Worm (Caenorhabditis elegans) whole organism, young adult: Measurements from ENCODE around the gene mks-2.

Experiments
- B0035.1 ChIP-seq: sonication (generic microtip); optimal IDR thresholded peaks from 2 replicates; lab custom pipeline; 2016; ENCODE audit warnings: missing genetic modification characterization, mild to moderate bottlenecking, missing compliant biosample characterization, missing genotype, missing genetic modification reagents
- B0261.1 ChIP-seq: sonication (generic microtip); optimal IDR thresholded peaks from 2 replicates; lab custom pipeline; 2016; ENCODE audit warnings: mild to moderate bottlenecking, missing genetic modification characterization, moderate library complexity, missing compliant biosample characterization
- C06A6.2 ChIP-seq: fragments of 200-800 bp; sonication (Bioruptor generic); conservative IDR thresholded peaks from 2 replicates; pipeline ENCODE4 v1.3.6; 2022; ENCODE audit warnings: missing genetic modification characterization, missing compliant biosample characterization
- D2030.7 ChIP-seq: fragments of 200-800 bp; sonication (Bioruptor generic); IDR thresholded peaks from 2 replicates; pipeline ENCODE4 v1.3.6; 2022; ENCODE audit warnings: missing genetic modification reagents, missing genetic modification characterization, missing compliant biosample characterization
- F33H1.4 ChIP-seq: fragments of 200-800 bp; sonication (Bioruptor generic); IDR thresholded peaks from 2 replicates; pipeline ENCODE4 v1.3.6; 2022; ENCODE audit warnings: missing genetic modification reagents, missing genetic modification characterization, missing compliant biosample characterization
- F37B4.10 ChIP-seq: fragments of 200-800 bp; sonication (Bioruptor generic); IDR thresholded peaks from 2 replicates; pipeline ENCODE4 v1.3.6; 2022; ENCODE audit warnings: missing genetic modification characterization, missing compliant biosample characterization
- F55B11.4 ChIP-seq: sonication (generic microtip); optimal IDR thresholded peaks from 2 replicates; lab custom pipeline; 2016; ENCODE audit warnings: missing compliant biosample characterization, missing genetic modification characterization, borderline replicate concordance; ENCODE audit not compliant: insufficient read depth
- F57A8.1 ChIP-seq: fragments of 200-800 bp; sonication (Bioruptor generic); optimal IDR thresholded peaks from 2 replicates; lab custom pipeline; 2018; ENCODE audit warnings: mild to moderate bottlenecking, missing genetic modification characterization, moderate library complexity, missing compliant biosample characterization
- Y53F4B.3 ChIP-seq: fragments of 200-800 bp; sonication (Bioruptor generic); IDR thresholded peaks from 2 replicates; pipeline ENCODE4 v1.3.6; 2022; ENCODE audit warnings: missing genetic modification reagents, missing genetic modification characterization, missing compliant biosample characterization
- Y95B8A.8 ChIP-seq: fragments of 200-800 bp; sonication (Bioruptor generic); IDR thresholded peaks from 2 replicates; pipeline ENCODE4 v1.3.6; 2022; ENCODE audit warnings: missing genetic modification reagents, missing genetic modification characterization, missing compliant biosample characterization
- ZK185.1 ChIP-seq: sonication (generic microtip); optimal IDR thresholded peaks from 2 replicates; lab custom pipeline; 2016; ENCODE audit warnings: mild to moderate bottlenecking, missing genetic modification characterization, missing compliant biosample characterization; ENCODE audit not compliant: poor library complexity, severe bottlenecking
- aptf-3 ChIP-seq: fragments of 200-800 bp; sonication (Bioruptor generic); IDR thresholded peaks from 2 replicates; pipeline ENCODE4 v1.3.6; 2022; ENCODE audit warnings: missing genetic modification characterization, missing compliant biosample characterization
- atf-7 ChIP-seq: sonication (generic microtip); optimal IDR thresholded peaks from 2 replicates; lab custom pipeline; 2017; ENCODE audit warnings: mild to moderate bottlenecking, missing genetic modification characterization, missing compliant biosample characterization
- ccch-3 ChIP-seq: fragments of 200-800 bp; sonication (Bioruptor generic); optimal IDR thresholded peaks from 2 replicates; lab custom pipeline; 2018; ENCODE audit warnings: mild to moderate bottlenecking, missing genetic modification characterization, missing compliant biosample characterization
- cebp-2 ChIP-seq: fragments of 200-800 bp; sonication (Bioruptor generic); IDR thresholded peaks from 2 replicates; pipeline ENCODE4 v1.3.6; 2022; ENCODE audit warnings: missing genetic modification characterization, missing compliant biosample characterization
- ceh-40 ChIP-seq: fragments of 200-800 bp; sonication (Bioruptor generic); IDR thresholded peaks from 2 replicates; pipeline ENCODE4 v1.3.6; 2022; ENCODE audit warnings: missing genetic modification characterization, missing compliant biosample characterization
- ceh-58 ChIP-seq: fragments of 200-800 bp; sonication (Bioruptor generic); IDR thresholded peaks from 2 replicates; pipeline ENCODE4 v1.3.6; 2022; ENCODE audit warnings: missing genetic modification characterization, missing compliant biosample characterization
- ekl-4 ChIP-seq: fragments of 200-800 bp; sonication (Bioruptor generic); IDR thresholded peaks from 2 replicates; pipeline ENCODE4 v1.3.6; 2022; ENCODE audit warnings: missing genetic modification reagents, missing genetic modification characterization, missing compliant biosample characterization
- ets-4 ChIP-seq: fragments of 200-800 bp; sonication (Bioruptor generic); optimal IDR thresholded peaks from 2 replicates; lab custom pipeline; 2018; ENCODE audit warnings: mild to moderate bottlenecking, missing genetic modification characterization, missing compliant biosample characterization
- gei-17 ChIP-seq: fragments of 200-800 bp; sonication (Bioruptor generic); optimal IDR thresholded peaks from 2 replicates; lab custom pipeline; 2018; ENCODE audit warnings: mild to moderate bottlenecking, missing genetic modification characterization, missing compliant biosample characterization
- hmg-20 ChIP-seq: fragments of 200-800 bp; sonication (Bioruptor generic); IDR thresholded peaks from 2 replicates; pipeline ENCODE4 v1.3.6; 2022; ENCODE audit warnings: missing genetic modification reagents, missing genetic modification characterization, missing compliant biosample characterization
- let-526 ChIP-seq: fragments of 200-800 bp; sonication (Bioruptor generic); IDR thresholded peaks from 2 replicates; pipeline ENCODE4 v1.3.6; 2022; ENCODE audit warnings: missing genetic modification reagents, missing genetic modification characterization, missing compliant biosample characterization
- let-607 ChIP-seq, 2 experiments: fragments of 200-800 bp in 1 of 2; sonication (Bioruptor generic) in 1 of 2; sonication (generic microtip) in 1 of 2; optimal IDR thresholded peaks; 2 replicates each; lab custom pipeline; 2016 to 2018; ENCODE audit warnings: mild to moderate bottlenecking in 2 of 2, missing compliant biosample characterization in 2 of 2, missing genetic modification characterization in 2 of 2, moderate library complexity in 2 of 2, missing genotype in 1 of 2
- madf-3 ChIP-seq: fragments of 200-800 bp; sonication (Bioruptor generic); IDR thresholded peaks from 2 replicates; pipeline ENCODE4 v1.3.6; 2022; ENCODE audit warnings: missing genetic modification reagents, missing genetic modification characterization, missing compliant biosample characterization
- madf-8 ChIP-seq: fragments of 200-800 bp; sonication (Bioruptor generic); conservative IDR thresholded peaks from 2 replicates; pipeline ENCODE4 v1.3.6; 2022; ENCODE audit warnings: missing genetic modification reagents, missing genetic modification characterization, missing compliant biosample characterization
- mes-4 ChIP-seq: sonication (generic microtip); optimal IDR thresholded peaks from 2 replicates; lab custom pipeline; 2016; ENCODE audit warnings: missing genotype, missing genetic modification characterization, missing compliant biosample characterization
- nfyb-1 ChIP-seq: fragments of 200-800 bp; sonication (Bioruptor generic); IDR thresholded peaks from 2 replicates; pipeline ENCODE4 v1.3.6; 2022; ENCODE audit warnings: missing genetic modification reagents, missing genetic modification characterization, missing compliant biosample characterization
- nhr-120 ChIP-seq: fragments of 200-800 bp; sonication (Bioruptor generic); IDR thresholded peaks from 2 replicates; pipeline ENCODE4 v1.3.6; 2022; ENCODE audit warnings: missing genetic modification characterization, missing compliant biosample characterization
- nhr-179 ChIP-seq: sonication (generic microtip); optimal IDR thresholded peaks from 2 replicates; lab custom pipeline; 2016; ENCODE audit warnings: mild to moderate bottlenecking, missing genetic modification characterization, missing compliant biosample characterization
- nhr-80 ChIP-seq: sonication (generic microtip); optimal IDR thresholded peaks from 2 replicates; lab custom pipeline; 2016; ENCODE audit warnings: missing genetic modification characterization, missing compliant biosample characterization
- nhr-90 ChIP-seq: sonication (generic microtip); optimal IDR thresholded peaks from 2 replicates; lab custom pipeline; 2016; ENCODE audit warnings: missing genotype, mild to moderate bottlenecking, missing genetic modification characterization, missing compliant biosample characterization
- rcor-1 ChIP-seq: fragments of 200-800 bp; sonication (Bioruptor generic); IDR thresholded peaks from 2 replicates; pipeline ENCODE4 v1.3.6; 2022; ENCODE audit warnings: missing genetic modification reagents, missing genetic modification characterization, missing compliant biosample characterization
- rpc-1 ChIP-seq, 2 experiments: fragments of 150-350 bp in 1 of 2; sonication (generic microtip) in 1 of 2; optimal IDR thresholded peaks; 2 replicates each; lab custom pipeline; 2014 to 2018; ENCODE audit warnings: missing biosample characterization in 1 of 2, missing genetic modification characterization in 1 of 2, missing genetic modification reagents in 1 of 2, missing genotype in 1 of 2
- snpc-1.1 ChIP-seq: sonication (generic microtip); optimal IDR thresholded peaks from 2 replicates; lab custom pipeline; 2017; ENCODE audit warnings: missing genetic modification characterization, mild to moderate bottlenecking, missing compliant biosample characterization, antibody characterized with exemption, moderate library complexity, missing genotype, missing genetic modification reagents; ENCODE audit not compliant: insufficient read depth
- snpc-1.3 ChIP-seq: sonication (generic microtip); optimal IDR thresholded peaks from 2 replicates; lab custom pipeline; 2017; ENCODE audit warnings: missing genetic modification characterization, mild to moderate bottlenecking, missing compliant biosample characterization, antibody characterized with exemption, moderate library complexity, missing genotype, missing genetic modification reagents; ENCODE audit not compliant: insufficient read depth
- somi-1 ChIP-seq: fragments of 200-800 bp; sonication (Bioruptor generic); optimal IDR thresholded peaks from 2 replicates; lab custom pipeline; 2018; ENCODE audit warnings: mild to moderate bottlenecking, missing genetic modification characterization, missing compliant biosample characterization
- ztf-18 ChIP-seq: sonication (generic microtip); optimal IDR thresholded peaks from 2 replicates; lab custom pipeline; 2016; ENCODE audit warnings: missing genotype, mild to moderate bottlenecking, missing genetic modification characterization, missing compliant biosample characterization
- ztf-3 ChIP-seq: fragments of 200-800 bp; sonication (Bioruptor generic); optimal IDR thresholded peaks from 2 replicates; lab custom pipeline; 2018; ENCODE audit warnings: mild to moderate bottlenecking, missing genetic modification characterization, missing compliant biosample characterization

mks-2 gene

DNA sequence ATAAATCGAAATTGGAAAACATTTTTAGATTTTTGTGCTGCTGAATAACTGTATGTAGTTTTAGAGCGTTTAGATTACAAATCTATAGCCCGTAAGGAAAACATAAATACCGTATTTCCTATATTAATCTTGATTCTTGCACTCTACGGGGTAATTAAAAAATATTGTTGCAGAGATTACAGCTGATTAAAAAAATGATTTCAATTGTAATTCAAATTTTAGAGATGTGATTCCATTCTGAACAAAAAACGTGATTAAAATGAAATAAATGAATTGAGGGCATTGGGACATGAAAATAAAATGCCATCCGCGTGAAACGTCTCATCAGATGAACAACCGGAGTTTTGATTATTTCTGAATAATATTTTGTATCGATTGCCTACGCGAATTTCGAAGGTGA is 26.8 kb downstream of the mks-2 start, which contains the start of gene cpb-2:
TSS of gene cpb-2 (plus strand) at position 301 of the 400 bp plus-strand sequence.
- no peak for TF ChIP-seq madf-8
- TF ChIP-seq rcor-1 (GFP tag; lab: Robert Waterston, UW), result no peak
- no peak for TF ChIP-seq hmg-20
- no peak for TF ChIP-seq F37B4.10 (GFP tag; lab: Robert Waterston, UW)
- no peak for TF ChIP-seq F33H1.4 (GFP tag; lab: Robert Waterston, UW)
- no peak for TF ChIP-seq D2030.7 (GFP tag; lab: Robert Waterston, UW)
- no peak for TF ChIP-seq let-607 (tag; optimal IDR thresholded peaks at IDR 0.05; lab: Kevin White, UChicago)
- TF ChIP-seq ekl-4 (GFP tag; lab: Robert Waterston, UW), result no peak
- TF ChIP-seq Y53F4B.3 (GFP tag; lab: Robert Waterston, UW), result no peak
- no peak for TF ChIP-seq B0261.1 (tag; lab: Kevin White, UChicago)

DNA sequence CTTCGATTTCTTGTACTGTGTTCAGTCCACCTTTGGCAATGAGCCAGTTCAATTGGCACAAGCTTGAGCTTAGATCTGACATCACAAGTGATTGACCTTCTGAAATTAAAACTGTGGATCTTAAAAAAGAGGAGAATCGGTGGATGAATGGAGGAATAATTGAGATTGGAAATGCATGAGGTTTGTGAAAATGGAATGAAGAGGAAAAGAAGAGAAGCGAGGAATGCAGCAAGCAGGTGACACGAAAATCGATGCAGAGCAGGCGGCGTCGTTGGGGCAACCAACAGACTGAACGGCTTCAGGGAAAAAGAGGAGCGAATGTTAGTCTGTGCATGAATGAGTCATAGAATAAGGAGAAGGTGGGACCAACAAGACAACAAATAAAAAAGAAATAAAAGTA is 28.0 kb downstream of the mks-2 start, which contains the start of gene fkh-8:
TSS of gene fkh-8 (minus strand) at position 101 of the 400 bp plus-strand sequence.
- TF ChIP-seq Y95B8A.8 (GFP tag; lab: Robert Waterston, UW) (no peak), B0035.1 (tag; lab: Kevin White, UChicago) (no peak), C06A6.2 (no peak), let-526 (no peak), let-607 (tag; optimal IDR thresholded peaks at IDR 0.05; lab: Kevin White, UChicago) (no peak), ccch-3 (GFP tag; lab: Kevin White, UChicago) (no peak), ets-4 (GFP tag; lab: Kevin White, UChicago) (no peak), nhr-120 (GFP tag; lab: Robert Waterston, UW) (no peak), atf-7 (tag; lab: Kevin White, UChicago) (no peak), nhr-179 (tag; lab: Kevin White, UChicago) (no peak), aptf-3 (no peak), ceh-40 (GFP tag; lab: Robert Waterston, UW) (no peak), ZK185.1 (no peak), ztf-3 (GFP tag; lab: Kevin White, UChicago) (no peak), somi-1 (GFP tag; lab: Kevin White, UChicago) (no peak), nhr-90 (tag; lab: Kevin White, UChicago) (no peak), mes-4 (tag; lab: Kevin White, UChicago) (no peak)
- TF ChIP-seq, all 124 proteins: peak for 0

DNA sequence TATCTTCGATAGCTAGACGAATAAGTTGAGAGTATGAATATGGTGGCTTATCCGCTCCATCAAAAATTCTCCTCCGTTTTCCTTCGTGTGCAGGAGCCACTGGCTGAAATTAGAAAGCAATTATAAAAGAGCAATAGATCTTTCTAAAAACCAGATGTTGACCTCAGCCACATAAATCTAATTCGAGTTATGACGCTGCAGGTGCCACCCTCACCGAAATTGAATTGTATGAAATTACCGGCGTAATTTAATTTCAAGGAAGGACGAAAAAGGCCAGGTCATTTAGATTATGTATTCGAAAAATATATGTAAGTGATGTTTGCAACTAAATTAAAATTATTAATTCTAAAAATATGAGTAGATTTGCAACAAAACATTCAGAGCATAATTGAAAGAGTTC is 28.5 kb downstream of the mks-2 start:
- TF ChIP-seq mes-4 (tag; lab: Kevin White, UChicago) (no peak), snpc-1.1 (tag; lab: Kevin White, UChicago) (no peak), nhr-80 (tag; lab: Kevin White, UChicago) (no peak), ztf-18 (tag; lab: Kevin White, UChicago) (no peak), snpc-1.3 (tag; lab: Kevin White, UChicago) (no peak), F57A8.1 (GFP tag; lab: Kevin White, UChicago) (no peak), ceh-58 (GFP tag; lab: Robert Waterston, UW) (no peak), madf-3 (GFP tag; lab: Robert Waterston, UW) (no peak), rpc-1 (optimal IDR thresholded peaks at IDR 0.05; lab: Kevin White, UChicago) (no peak), rpc-1 (tag; optimal IDR thresholded peaks at IDR 0.05; lab: Kevin White, UChicago) (no peak), nfyb-1 (GFP tag; lab: Robert Waterston, UW) (no peak), D2030.7 (GFP tag; lab: Robert Waterston, UW) (no peak), gei-17 (GFP tag; lab: Kevin White, UChicago) (no peak), cebp-2 (GFP tag; lab: Robert Waterston, UW) (no peak), F55B11.4 (tag; lab: Kevin White, UChicago) (no peak)
- TF ChIP-seq, all 124 proteins: peak for 0
